Worm (Caenorhabditis elegans) whole organism, L2 larva: Measurements from ENCODE around the gene srw-124.

Experiments
- C34F6.9 ChIP-seq: fragments of 150-350 bp; optimal IDR thresholded peaks from 2 replicates; lab custom pipeline; 2014; ENCODE audit warnings: missing biosample characterization, missing genetic modification characterization
- aly-2 ChIP-seq: fragments of 150-350 bp; optimal IDR thresholded peaks from 2 replicates; lab custom pipeline; 2014; ENCODE audit warnings: missing biosample characterization, missing genetic modification characterization
- nhr-23 ChIP-seq: fragments of 150-350 bp; optimal IDR thresholded peaks from 2 replicates; lab custom pipeline; 2014; ENCODE audit warnings: missing biosample characterization, missing genetic modification reagents, missing genetic modification characterization
- ztf-1 ChIP-seq: fragments of 200-800 bp; sonication (Bioruptor generic); conservative IDR thresholded peaks from 2 replicates; pipeline ENCODE4 v1.3.6; 2022; ENCODE audit warnings: missing genetic modification characterization, missing compliant biosample characterization
- ztf-11 ChIP-seq: sonication (generic microtip); optimal IDR thresholded peaks from 2 replicates; lab custom pipeline; 2017; ENCODE audit warnings: missing biosample characterization, missing genetic modification characterization

- TF ChIP-seq nhr-23 (tag; lab: Kevin White, UChicago) (no peak), ztf-1 (GFP tag; lab: Robert Waterston, UW) (no peak), C34F6.9 (tag; lab: Kevin White, UChicago) (no peak), aly-2 (tag; lab: Kevin White, UChicago) (no peak), ztf-11 (tag; lab: Kevin White, UChicago) (no peak)
Observed at ce11 chrV:3014185-3014584, 37.8 kb downstream of the srw-124 start, which contains the start of gene K12D9.1.
